Worm (Caenorhabditis elegans) whole organism, L1 larva: ENCODE data around the gene K11H12.3.

Experiments used
- C34B4.2 ChIP-seq: sonication (generic microtip); optimal IDR thresholded peaks from 2 replicates; lab custom pipeline; 2017; ENCODE audit warnings: mild to moderate bottlenecking, missing genetic modification characterization, missing compliant biosample characterization
- alr-1 ChIP-seq: fragments of 200-800 bp; sonication (Bioruptor generic); optimal IDR thresholded peaks from 2 replicates; lab custom pipeline; 2018; ENCODE audit warnings: borderline replicate concordance, mild to moderate bottlenecking, missing genetic modification characterization, missing compliant biosample characterization
- blmp-1 ChIP-seq: fragments of 150-350 bp; optimal IDR thresholded peaks from 2 replicates; lab custom pipeline; 2014; ENCODE audit warnings: missing biosample characterization, missing genetic modification characterization
- ceh-8 ChIP-seq: fragments of 200-800 bp; sonication (Bioruptor generic); optimal IDR thresholded peaks from 2 replicates; lab custom pipeline; 2018; ENCODE audit warnings: mild to moderate bottlenecking, missing genetic modification characterization, moderate library complexity, missing compliant biosample characterization
- ceh-88 ChIP-seq: fragments of 200-800 bp; sonication (Bioruptor generic); IDR thresholded peaks from 2 replicates; pipeline ENCODE4 v1.3.6; 2022; ENCODE audit warnings: missing genetic modification characterization, missing compliant biosample characterization
- dsc-1 ChIP-seq: sonication (generic microtip); optimal IDR thresholded peaks from 2 replicates; lab custom pipeline; 2016; ENCODE audit warnings: mild to moderate bottlenecking, missing genetic modification characterization, missing compliant biosample characterization
- efl-1 ChIP-seq, 4 experiments: fragments of 150-350 bp; optimal IDR thresholded peaks in 3 of 4; peaks in 1 of 4; 1 replicate in 1 of 4; 2 replicates in 3 of 4; lab custom pipeline; 2014; ENCODE audit warnings: missing biosample characterization in 2 of 4, missing genetic modification characterization in 2 of 4, missing genetic modification reagents in 2 of 4
- egl-13 ChIP-seq: sonication (generic microtip); optimal IDR thresholded peaks from 2 replicates; lab custom pipeline; 2016; ENCODE audit warnings: missing genotype, missing genetic modification reagents, missing genetic modification characterization, missing compliant biosample characterization
- ets-5 ChIP-seq: fragments of 200-800 bp; sonication (Bioruptor generic); IDR thresholded peaks from 2 replicates; pipeline ENCODE4 v1.3.6; 2022; ENCODE audit warnings: missing genetic modification characterization, missing compliant biosample characterization
- fkh-10 ChIP-seq: sonication (generic microtip); optimal IDR thresholded peaks from 2 replicates; lab custom pipeline; 2017; ENCODE audit warnings: missing biosample characterization, missing genetic modification reagents, missing genetic modification characterization
- fkh-8 ChIP-seq: sonication (generic microtip); optimal IDR thresholded peaks from 2 replicates; lab custom pipeline; 2016; ENCODE audit warnings: mild to moderate bottlenecking, missing genetic modification characterization, missing compliant biosample characterization
- grh-1 ChIP-seq: fragments of 200-800 bp; sonication (Bioruptor generic); IDR thresholded peaks from 2 replicates; pipeline ENCODE4 v1.3.6; 2022; ENCODE audit warnings: missing genetic modification reagents, missing genetic modification characterization, missing compliant biosample characterization
- hlh-17 ChIP-seq: fragments of 200-800 bp; sonication (Bioruptor generic); optimal IDR thresholded peaks from 2 replicates; lab custom pipeline; 2018; ENCODE audit warnings: missing genetic modification characterization, mild to moderate bottlenecking, missing compliant biosample characterization, moderate library complexity, borderline replicate concordance
- hlh-4 ChIP-seq: sonication (generic microtip); optimal IDR thresholded peaks from 2 replicates; lab custom pipeline; 2016; ENCODE audit warnings: mild to moderate bottlenecking, missing genetic modification characterization, missing compliant biosample characterization
- irx-1 ChIP-seq: sonication (generic microtip); optimal IDR thresholded peaks from 2 replicates; lab custom pipeline; 2016; ENCODE audit warnings: missing genetic modification characterization, missing compliant biosample characterization
- jun-1 ChIP-seq: fragments of 150-350 bp; optimal IDR thresholded peaks from 2 replicates; lab custom pipeline; 2014; ENCODE audit warnings: missing biosample characterization, missing genetic modification reagents, missing genetic modification characterization
- lin-14 ChIP-seq: fragments of 200-800 bp; sonication (Bioruptor generic); optimal IDR thresholded peaks from 2 replicates; lab custom pipeline; 2018; ENCODE audit warnings: mild to moderate bottlenecking, missing genetic modification characterization, moderate library complexity, missing compliant biosample characterization
- lin-35 ChIP-seq, 2 experiments: fragments of 150-350 bp; optimal IDR thresholded peaks; 2 replicates each; lab custom pipeline; 2014; ENCODE audit warnings: missing biosample characterization in 2 of 2, missing genetic modification characterization in 2 of 2, missing genetic modification reagents in 2 of 2
- lin-39 ChIP-seq: fragments of 150-350 bp; optimal IDR thresholded peaks from 2 replicates; lab custom pipeline; 2014; ENCODE audit warnings: missing biosample characterization, missing genetic modification reagents, missing genetic modification characterization
- lir-3 ChIP-seq: sonication (generic microtip); optimal IDR thresholded peaks from 2 replicates; lab custom pipeline; 2016; ENCODE audit warnings: mild to moderate bottlenecking, missing genetic modification characterization, moderate library complexity, missing compliant biosample characterization; ENCODE audit not compliant: poor library complexity
- mab-9 ChIP-seq: fragments of 200-800 bp; sonication (Bioruptor generic); IDR thresholded peaks from 2 replicates; pipeline ENCODE4 v1.3.6; 2022; ENCODE audit warnings: missing genetic modification reagents, missing genetic modification characterization, missing compliant biosample characterization
- mdl-1 ChIP-seq, 2 experiments: fragments of 150-350 bp; optimal IDR thresholded peaks; 2 replicates each; lab custom pipeline; 2014 to 2017; ENCODE audit warnings: missing biosample characterization in 2 of 2, missing genetic modification characterization in 2 of 2, inconsistent platforms in 1 of 2
- mef-2 ChIP-seq: fragments of 150-350 bp; optimal IDR thresholded peaks from 2 replicates; lab custom pipeline; 2014; ENCODE audit warnings: missing biosample characterization, missing genetic modification characterization
- nhr-11 ChIP-seq: fragments of 150-350 bp; optimal IDR thresholded peaks from 2 replicates; lab custom pipeline; 2014; ENCODE audit warnings: missing biosample characterization, missing genetic modification characterization
- nhr-12 ChIP-seq: sonication (generic microtip); optimal IDR thresholded peaks from 2 replicates; lab custom pipeline; 2017; ENCODE audit warnings: missing biosample characterization, missing genetic modification characterization
- nhr-20 ChIP-seq: sonication (generic microtip); optimal IDR thresholded peaks from 2 replicates; lab custom pipeline; 2016; ENCODE audit warnings: mild to moderate bottlenecking, missing genetic modification characterization, missing compliant biosample characterization
- nhr-237 ChIP-seq: fragments of 150-350 bp; optimal IDR thresholded peaks from 2 replicates; lab custom pipeline; 2014; ENCODE audit warnings: missing biosample characterization, missing genetic modification characterization
- nhr-71 ChIP-seq: sonication (generic microtip); optimal IDR thresholded peaks from 2 replicates; lab custom pipeline; 2016; ENCODE audit warnings: mild to moderate bottlenecking, missing genetic modification characterization, moderate library complexity, missing compliant biosample characterization
- nhr-84 ChIP-seq: sonication (generic microtip); optimal IDR thresholded peaks from 2 replicates; lab custom pipeline; 2017; ENCODE audit warnings: missing biosample characterization, missing genetic modification characterization
- pax-3 ChIP-seq: fragments of 200-800 bp; sonication (Bioruptor generic); optimal IDR thresholded peaks from 2 replicates; lab custom pipeline; 2018; ENCODE audit warnings: mild to moderate bottlenecking, missing genetic modification characterization, moderate library complexity, missing compliant biosample characterization
- skn-1 ChIP-seq: fragments of 150-350 bp; optimal IDR thresholded peaks from 2 replicates; lab custom pipeline; 2014; ENCODE audit warnings: missing biosample characterization, missing genetic modification characterization
- snu-23 ChIP-seq: sonication (generic microtip); optimal IDR thresholded peaks from 2 replicates; lab custom pipeline; 2016; ENCODE audit warnings: missing genetic modification characterization, missing compliant biosample characterization
- sox-4 ChIP-seq: sonication (generic microtip); optimal IDR thresholded peaks from 2 replicates; lab custom pipeline; 2016; ENCODE audit warnings: missing genetic modification characterization, missing compliant biosample characterization
- swsn-7 ChIP-seq: sonication (generic microtip); optimal IDR thresholded peaks from 2 replicates; lab custom pipeline; 2016; ENCODE audit warnings: missing genetic modification characterization, missing compliant biosample characterization
- tbx-2 ChIP-seq: sonication (generic microtip); optimal IDR thresholded peaks from 2 replicates; lab custom pipeline; 2016; ENCODE audit warnings: missing genetic modification characterization, missing compliant biosample characterization
- tlp-1 ChIP-seq: fragments of 150-350 bp; optimal IDR thresholded peaks from 2 replicates; lab custom pipeline; 2014; ENCODE audit warnings: missing biosample characterization, missing genetic modification characterization
- unc-130 ChIP-seq: fragments of 150-350 bp; optimal IDR thresholded peaks from 2 replicates; lab custom pipeline; 2017; ENCODE audit warnings: missing biosample characterization, missing genetic modification characterization, inconsistent platforms
- unc-98 ChIP-seq: fragments of 200-800 bp; sonication (Bioruptor generic); IDR thresholded peaks from 2 replicates; pipeline ENCODE4 v1.3.6; 2022; ENCODE audit warnings: missing genetic modification characterization, missing compliant biosample characterization
- ztf-11 ChIP-seq, 2 experiments: sonication (generic microtip); optimal IDR thresholded peaks; 2 replicates each; lab custom pipeline; 2016 to 2017; ENCODE audit warnings: missing genetic modification characterization in 2 of 2, missing biosample characterization in 1 of 2, missing compliant biosample characterization in 1 of 2

Gene K11H12.3

ce11 chrIV:654526-655440 lies 18.5 kb downstream of the K11H12.3 start, which contains the start of the genes rpl-15 and K11H12.8 (continued):
- peak; percentile 83 to 100 for TF ChIP-seq mdl-1 (tag; optimal IDR thresholded peaks at IDR 0.05; lab: Kevin White, UChicago)
- peak; percentile 100 for TF ChIP-seq pax-3 (tag; lab: Kevin White, UChicago)
- TF ChIP-seq dsc-1 (tag; lab: Kevin White, UChicago): peak; percentile 100
- TF ChIP-seq lin-14 (GFP tag; lab: Kevin White, UChicago): peak; percentile 100
- TF ChIP-seq lin-39 (tag; lab: Kevin White, UChicago): peak; percentile 98
- peak; percentile 100 for TF ChIP-seq ceh-88 (GFP tag; lab: Robert Waterston, UW)
- peak; percentile 98 for TF ChIP-seq sox-4
- peak; percentile 96 for TF ChIP-seq nhr-11 (tag; lab: Kevin White, UChicago)
- peak; percentile 99 for TF ChIP-seq irx-1
- peak; percentile 84 for TF ChIP-seq nhr-84 (tag; lab: Kevin White, UChicago)
- peak; percentile 97 for TF ChIP-seq lir-3 (tag; lab: Kevin White, UChicago)
- peak; percentile 100 for TF ChIP-seq egl-13 (tag; lab: Kevin White, UChicago)
- TF ChIP-seq tlp-1: no peak
- peak; percentile 97 for TF ChIP-seq skn-1 (tag; lab: Kevin White, UChicago)
- TF ChIP-seq nhr-20 (tag; lab: Kevin White, UChicago): peak; percentile 100
- TF ChIP-seq jun-1: peak; percentile 98
- TF ChIP-seq fkh-8 (tag; lab: Kevin White, UChicago): peak; percentile 100
- peak; percentile 100 for TF ChIP-seq swsn-7 (tag; lab: Kevin White, UChicago)
- peak; percentile 100 for TF ChIP-seq nhr-71 (tag; lab: Kevin White, UChicago)
- peak; percentile 100 for TF ChIP-seq snu-23 (GFP tag; lab: Kevin White, UChicago)
- TF ChIP-seq nhr-12 (tag; lab: Kevin White, UChicago): peak; percentile 59
- peak; percentile 58 to 100 for TF ChIP-seq ztf-11 (tag; optimal IDR thresholded peaks at IDR 0.05; lab: Kevin White, UChicago)
- peak; percentile 96 for TF ChIP-seq unc-98 (GFP tag; lab: Robert Waterston, UW)
- TF ChIP-seq efl-1 (optimal IDR thresholded peaks at IDR 0.05; lab: Kevin White, UChicago): peak; percentile 97 to 98
- TF ChIP-seq efl-1 (GFP tag; optimal IDR thresholded peaks at IDR 0.05 in 1 of 2; lab: Kevin White, UChicago): peak; percentile 89 to 99
- TF ChIP-seq blmp-1 (tag; lab: Kevin White, UChicago): peak; percentile 92
- peak; percentile 95 to 97 for TF ChIP-seq lin-35 (GFP tag; optimal IDR thresholded peaks at IDR 0.05; lab: Kevin White, UChicago)
- TF ChIP-seq hlh-4 (tag; lab: Kevin White, UChicago): peak; percentile 91
- peak; percentile 98 for TF ChIP-seq nhr-237 (tag; lab: Kevin White, UChicago)
- no peak for TF ChIP-seq hlh-17 (GFP tag; lab: Kevin White, UChicago)
- peak; percentile 98 for TF ChIP-seq grh-1
- TF ChIP-seq tbx-2 (tag; lab: Kevin White, UChicago): peak; percentile 100
- TF ChIP-seq mef-2 (tag; lab: Kevin White, UChicago): peak; percentile 98
- no peak for TF ChIP-seq alr-1 (tag; lab: Kevin White, UChicago)
- peak; percentile 98 for TF ChIP-seq ceh-8 (GFP tag; lab: Kevin White, UChicago)
- TF ChIP-seq C34B4.2 (tag; lab: Kevin White, UChicago): peak; percentile 89
- peak; percentile 99 for TF ChIP-seq fkh-10 (GFP tag; lab: Kevin White, UChicago)
- peak; percentile 99 for TF ChIP-seq mab-9 (GFP tag; lab: Robert Waterston, UW)
- TF ChIP-seq ets-5: peak; percentile 90; the same call in 1 of the 2 replicates
- peak; percentile 100 for TF ChIP-seq unc-130 (tag; lab: Kevin White, UChicago)
